Worm (Caenorhabditis elegans): ENCODE measurements around the gene asp-16.

ce11 chrV:19083789-19084188, 41.4 kb upstream of the asp-16 start:
- TF ChIP-seq ztf-11 (tag; optimal IDR thresholded peaks at IDR 0.05): no peak
- TF ChIP-seq hlh-1 (tag; optimal IDR thresholded peaks at IDR 0.05): no peak

Data from whole organism, mixed stage, embryonic.